Worm (Caenorhabditis elegans) whole organism, midembryonic: Measurements from ENCODE around the gene faah-2.

ENCODE experiments used
- T22C8.4 ChIP-seq: fragments of 200-800 bp; sonication (Bioruptor generic); IDR thresholded peaks from 2 replicates; pipeline ENCODE4 v1.3.6; 2022; ENCODE audit warnings: missing genetic modification characterization, missing compliant biosample characterization
- cog-1 ChIP-seq: sonication (generic microtip); optimal IDR thresholded peaks from 2 replicates; lab custom pipeline; 2016; ENCODE audit warnings: missing genetic modification characterization, missing compliant biosample characterization
- flt-1 ChIP-seq: fragments of 200-800 bp; sonication (Bioruptor generic); IDR thresholded peaks from 2 replicates; pipeline ENCODE4 v1.3.6; 2022; ENCODE audit warnings: missing genetic modification characterization, missing compliant biosample characterization
- klf-2 ChIP-seq: fragments of 200-800 bp; sonication (Bioruptor generic); conservative IDR thresholded peaks from 2 replicates; pipeline ENCODE4 v1.3.6; 2022; ENCODE audit warnings: missing genetic modification reagents, missing genetic modification characterization, missing compliant biosample characterization
- med-1 ChIP-seq: sonication (generic microtip); optimal IDR thresholded peaks from 2 replicates; lab custom pipeline; 2017; ENCODE audit warnings: missing genetic modification characterization, mild to moderate bottlenecking, missing compliant biosample characterization, antibody characterized with exemption, missing genetic modification reagents; ENCODE audit not compliant: insufficient read depth
- ref-1 ChIP-seq: fragments of 200-800 bp; sonication (Bioruptor generic); conservative IDR thresholded peaks from 2 replicates; pipeline ENCODE4 v1.3.6; 2022; ENCODE audit warnings: missing genetic modification reagents, missing genetic modification characterization, missing compliant biosample characterization
- ztf-23 ChIP-seq: fragments of 200-800 bp; sonication (Bioruptor generic); IDR thresholded peaks from 2 replicates; pipeline ENCODE4 v1.3.6; 2022; ENCODE audit warnings: missing genetic modification reagents, missing genetic modification characterization, missing compliant biosample characterization

DNA sequence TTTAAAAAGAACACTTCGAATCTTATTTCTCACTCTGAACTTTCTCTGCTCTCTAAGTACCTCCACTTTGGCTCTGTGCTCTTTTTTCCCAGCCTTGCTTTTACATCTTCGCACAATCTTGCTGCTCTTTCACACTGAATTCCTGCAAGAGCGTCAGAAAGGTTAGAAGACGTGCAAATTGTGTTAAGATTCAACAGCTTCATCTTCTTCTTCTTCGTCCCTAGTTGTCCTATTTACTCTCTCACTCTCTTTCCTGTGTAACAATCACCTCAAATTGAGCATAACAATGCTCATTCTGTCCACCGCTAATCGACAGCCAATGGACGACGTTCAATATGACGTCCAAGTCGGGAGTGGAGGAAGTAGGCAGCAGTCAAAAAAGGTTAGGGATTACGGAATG is 29.2 kb downstream of the faah-2 start:
- no peak for TF ChIP-seq cog-1 (tag; lab: Kevin White, UChicago)
- no peak for TF ChIP-seq med-1 (GFP tag; lab: Kevin White, UChicago)
- no peak for TF ChIP-seq ref-1 (GFP tag; lab: Robert Waterston, UW)
- TF ChIP-seq ztf-23 (GFP tag; lab: Robert Waterston, UW): no peak
- TF ChIP-seq T22C8.4 (GFP tag; lab: Robert Waterston, UW): no peak
- no peak for TF ChIP-seq klf-2 (GFP tag; lab: Robert Waterston, UW)
- TF ChIP-seq flt-1: no peak
